Worm (Caenorhabditis elegans): ENCODE data around the gene nrde-4.
"Not testable (repeated sequence)": the region's sequence is repeated elsewhere in the genome, so short reads cannot be mapped to it uniquely, and the experiment has no call there.

The nrde-4 gene

DNA sequence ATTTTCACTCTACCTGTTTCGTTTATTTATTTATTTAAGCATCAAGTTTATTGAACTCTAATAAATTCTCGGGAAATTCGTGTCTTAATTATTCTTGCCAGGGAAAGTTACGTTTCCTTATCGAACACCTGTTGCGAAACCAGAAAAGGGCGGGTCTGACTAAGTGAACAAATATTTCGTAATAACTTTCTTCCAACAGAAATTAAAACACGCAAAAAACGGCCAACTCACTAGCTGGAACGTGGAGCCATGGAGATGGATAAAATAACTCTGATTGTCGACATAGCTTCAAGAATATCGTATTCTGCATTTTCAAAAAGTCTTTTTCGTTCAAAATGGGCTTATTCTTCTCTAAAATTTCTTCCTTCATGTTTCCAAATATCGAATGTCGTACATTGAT is 19.5 kb downstream of the nrde-4 start, which contains the start of gene warf-1:
warf-1 (plus strand) TSS at position 209 of the 400 bp plus-strand sequence.
- TF ChIP-seq unc-62 (GFP tag; optimal IDR thresholded peaks at IDR 0.05), result not testable (repeated sequence)

DNA sequence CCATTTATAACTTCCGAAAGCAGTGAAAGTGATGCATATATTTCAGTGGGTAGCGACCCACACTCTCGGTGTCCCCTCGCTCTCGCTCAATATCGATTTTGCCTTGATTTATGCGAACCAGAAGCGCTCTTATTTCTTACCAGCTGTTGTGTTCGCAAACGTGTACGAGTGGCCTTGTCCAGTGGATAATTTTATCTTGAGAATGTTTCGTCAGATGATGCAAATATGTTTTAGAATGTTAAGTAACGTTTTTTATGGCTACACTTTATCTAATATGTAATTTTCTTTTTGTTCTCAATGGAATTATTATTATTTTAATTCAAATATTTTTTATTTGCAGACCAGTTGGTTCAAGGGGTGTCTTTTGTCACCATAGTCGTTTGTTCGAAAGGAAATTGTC is 21.0 kb downstream of the nrde-4 start, which contains the start of gene plp-1:
plp-1 (plus strand) TSS at position 341 of the 400 bp plus-strand sequence.
- TF ChIP-seq unc-62 (GFP tag; optimal IDR thresholded peaks at IDR 0.05), result no peak

DNA sequence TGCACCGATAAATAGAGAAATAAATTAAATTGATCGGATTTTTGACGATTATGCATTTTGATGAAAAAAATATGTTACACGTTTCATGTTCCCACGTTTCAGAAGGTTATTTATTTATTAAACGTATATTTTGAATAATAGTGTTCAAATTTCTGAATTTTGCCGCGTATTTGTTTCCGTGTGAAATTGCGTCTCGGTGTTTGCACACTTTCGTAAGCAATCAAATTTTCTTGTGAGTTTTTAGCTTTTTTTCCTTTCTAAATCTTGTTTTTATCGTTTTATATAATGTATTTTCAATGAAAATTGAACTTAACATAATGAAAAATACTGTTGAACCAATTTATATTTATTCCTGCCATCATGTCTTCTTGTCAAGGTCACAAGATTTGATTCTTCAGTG is 21.5 kb downstream of the nrde-4 start, which contains the start of gene F45E4.6:
F45E4.6 (minus strand) TSS at position 14 of the 400 bp plus-strand sequence.
- TF ChIP-seq unc-62 (GFP tag; optimal IDR thresholded peaks at IDR 0.05), result no peak

DNA sequence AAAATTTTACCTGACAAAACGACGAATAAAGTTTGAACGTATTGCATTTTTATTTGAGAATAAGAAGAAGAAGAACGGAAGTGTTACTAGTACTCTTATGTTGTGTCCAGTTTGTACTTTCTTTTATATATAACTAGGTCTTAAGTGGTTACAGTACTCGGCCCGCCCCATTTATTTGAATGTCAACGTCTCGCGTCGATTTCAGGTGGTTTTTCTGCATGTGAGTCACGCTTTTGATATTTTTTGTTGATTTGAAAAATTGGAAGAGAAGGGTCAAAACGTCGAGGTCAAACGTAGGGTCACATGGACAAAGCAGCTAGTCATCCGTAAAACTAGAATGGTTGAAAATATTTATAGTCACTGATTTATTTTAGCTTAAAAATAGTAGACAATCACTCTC is 25.1 kb downstream of the nrde-4 start, which contains the start of gene F45E4.5:
F45E4.5 (minus strand) TSS at position 101 of the 400 bp plus-strand sequence.
- TF ChIP-seq unc-62 (GFP tag; optimal IDR thresholded peaks at IDR 0.05), result no peak

DNA sequence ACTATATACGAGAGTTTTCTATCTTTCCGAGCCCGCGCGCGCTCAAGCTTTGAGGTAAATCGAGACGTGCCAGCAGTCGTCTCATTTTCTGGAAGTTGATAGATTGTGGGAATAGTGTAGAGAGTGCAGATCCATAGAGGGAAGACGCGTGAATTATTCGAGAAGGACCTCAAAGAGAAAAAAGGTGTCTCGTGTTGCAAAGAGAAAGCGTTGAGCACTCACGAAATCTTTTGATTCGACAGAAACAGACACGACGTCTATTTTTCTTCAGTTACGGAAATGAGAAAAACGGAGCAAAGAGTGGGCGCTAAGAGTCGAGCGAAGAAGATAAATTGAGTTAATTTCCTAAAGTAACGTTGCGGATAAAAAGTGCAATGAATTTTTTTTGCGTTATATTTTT is 30.2 kb downstream of the nrde-4 start:
- no peak for TF ChIP-seq unc-62 (GFP tag; optimal IDR thresholded peaks at IDR 0.05)

DNA sequence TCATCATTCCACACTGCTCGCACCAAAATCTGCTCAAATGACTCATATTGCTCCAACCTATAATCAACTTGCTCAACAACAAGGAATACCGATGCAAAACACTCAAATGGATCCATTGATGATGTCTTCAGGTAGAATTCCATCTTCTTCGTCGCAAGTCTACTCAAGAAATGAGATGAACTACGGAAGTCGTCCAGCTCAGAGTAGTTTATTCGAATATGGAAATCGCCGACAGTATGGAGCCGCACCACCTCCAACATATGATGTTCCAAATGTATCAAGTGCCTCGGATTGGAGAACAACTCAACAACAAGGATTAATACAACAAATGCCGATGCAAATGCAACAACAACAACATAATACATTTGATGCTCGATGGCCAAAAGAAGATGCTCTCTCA is 31.0 kb downstream of the nrde-4 start:
- TF ChIP-seq unc-62 (GFP tag; optimal IDR thresholded peaks at IDR 0.05), result no peak

ce11 chrIV:7620450-7620849 is 33.6 kb downstream of the nrde-4 start:
- TF ChIP-seq unc-62 (GFP tag; optimal IDR thresholded peaks at IDR 0.05), result no peak

DNA sequence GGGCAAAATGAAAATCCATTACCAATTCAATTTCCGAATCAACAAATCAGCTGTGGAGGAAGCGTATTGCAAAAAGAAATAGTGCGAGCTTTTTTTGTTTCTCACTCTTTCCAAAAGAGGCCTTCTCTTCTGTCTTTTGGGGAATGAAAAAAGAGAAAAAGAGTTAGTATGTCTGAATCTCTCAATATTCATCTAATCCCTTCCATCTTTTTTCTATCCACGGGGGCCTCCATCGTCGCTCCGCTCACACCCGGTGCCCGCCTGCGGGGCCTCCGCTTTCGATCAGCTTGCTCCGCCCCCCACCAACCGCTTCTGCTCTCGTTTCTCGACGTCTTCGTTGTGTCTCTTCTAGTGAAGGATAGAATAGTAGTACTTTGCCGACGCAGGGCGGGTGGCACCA is 34.8 kb downstream of the nrde-4 start:
- no peak for TF ChIP-seq unc-62 (GFP tag; optimal IDR thresholded peaks at IDR 0.05)

DNA sequence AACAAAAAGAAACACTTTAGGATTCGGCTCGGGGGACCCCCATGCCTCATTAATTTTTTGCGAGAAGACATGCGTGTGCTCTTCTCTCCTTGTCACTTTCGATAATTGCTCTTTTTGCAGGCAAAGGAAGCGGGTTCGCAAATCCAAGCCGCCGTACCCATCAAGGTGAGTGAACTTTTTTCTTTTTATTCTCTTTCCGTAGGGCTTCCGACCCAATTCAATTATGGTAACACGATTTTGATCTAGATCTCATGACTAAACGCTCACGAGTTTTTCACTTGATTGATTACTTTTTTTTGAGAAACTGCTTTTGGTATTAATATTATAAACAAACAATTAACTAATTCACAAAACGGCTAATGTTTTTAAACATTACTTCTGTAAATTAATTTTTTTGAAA is 41.5 kb downstream of the nrde-4 start:
- no peak for TF ChIP-seq unc-62 (GFP tag; optimal IDR thresholded peaks at IDR 0.05)

ce11 chrIV:7611396-7611795 is 42.7 kb downstream of the nrde-4 start:
- no peak for TF ChIP-seq unc-62 (GFP tag; optimal IDR thresholded peaks at IDR 0.05)

DNA sequence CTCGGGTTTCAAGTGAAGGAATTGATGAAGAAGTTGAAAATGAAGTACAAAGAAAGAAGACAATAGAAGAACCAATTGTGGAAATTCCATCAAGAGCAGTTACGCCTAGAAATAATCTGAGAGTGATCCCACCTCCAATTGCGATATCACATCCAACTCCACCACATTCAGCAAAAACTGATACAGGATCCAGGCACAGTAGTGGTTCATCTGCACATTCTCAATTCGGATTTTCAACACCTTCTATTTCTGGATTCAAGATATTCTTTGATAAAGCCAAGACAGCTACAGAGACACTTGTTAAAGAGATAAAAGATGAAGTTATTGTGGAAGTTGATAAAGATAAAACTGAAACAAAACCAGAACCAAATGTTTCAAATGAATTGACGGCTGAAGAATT is 46.0 kb downstream of the nrde-4 start:
- TF ChIP-seq unc-62 (GFP tag; optimal IDR thresholded peaks at IDR 0.05), result no peak

DNA sequence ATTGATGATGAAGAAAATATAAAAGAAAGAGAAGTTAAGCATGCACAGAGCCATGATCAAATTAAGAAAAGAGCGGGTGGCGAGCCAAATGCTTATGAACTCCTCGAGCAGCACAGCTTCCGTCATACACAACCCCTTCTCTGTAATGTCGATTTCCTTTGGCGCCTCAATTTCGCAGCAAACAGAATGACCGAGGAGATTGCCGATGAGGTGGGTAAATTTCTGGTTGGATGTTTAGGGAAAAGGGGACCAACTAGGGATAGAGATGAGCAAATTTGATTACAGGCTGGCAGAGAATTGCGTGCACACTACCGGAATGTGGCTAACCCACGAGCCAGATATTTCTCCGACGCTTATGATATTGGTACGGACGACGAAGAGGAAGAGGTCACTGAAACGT is 48.6 kb downstream of the nrde-4 start:
- no peak for TF ChIP-seq unc-62 (GFP tag; optimal IDR thresholded peaks at IDR 0.05)

All from whole organism, dauer.